Worm (Caenorhabditis elegans) whole organism, midembryonic: Measurements from ENCODE around the gene F42A9.7.

Source experiments
- T22C8.4 ChIP-seq: fragments of 200-800 bp; sonication (Bioruptor generic); IDR thresholded peaks from 2 replicates; pipeline ENCODE4 v1.3.6; 2022; ENCODE audit warnings: missing genetic modification characterization, missing compliant biosample characterization
- cog-1 ChIP-seq: sonication (generic microtip); optimal IDR thresholded peaks from 2 replicates; lab custom pipeline; 2016; ENCODE audit warnings: missing genetic modification characterization, missing compliant biosample characterization
- flt-1 ChIP-seq: fragments of 200-800 bp; sonication (Bioruptor generic); IDR thresholded peaks from 2 replicates; pipeline ENCODE4 v1.3.6; 2022; ENCODE audit warnings: missing genetic modification characterization, missing compliant biosample characterization
- klf-2 ChIP-seq: fragments of 200-800 bp; sonication (Bioruptor generic); conservative IDR thresholded peaks from 2 replicates; pipeline ENCODE4 v1.3.6; 2022; ENCODE audit warnings: missing genetic modification reagents, missing genetic modification characterization, missing compliant biosample characterization
- med-1 ChIP-seq: sonication (generic microtip); optimal IDR thresholded peaks from 2 replicates; lab custom pipeline; 2017; ENCODE audit warnings: missing genetic modification characterization, mild to moderate bottlenecking, missing compliant biosample characterization, antibody characterized with exemption, missing genetic modification reagents; ENCODE audit not compliant: insufficient read depth
- ref-1 ChIP-seq: fragments of 200-800 bp; sonication (Bioruptor generic); conservative IDR thresholded peaks from 2 replicates; pipeline ENCODE4 v1.3.6; 2022; ENCODE audit warnings: missing genetic modification reagents, missing genetic modification characterization, missing compliant biosample characterization
- tab-1 ChIP-seq: fragments of 200-800 bp; sonication (Bioruptor generic); IDR thresholded peaks from 2 replicates; pipeline ENCODE4 v1.3.6; 2022; ENCODE audit warnings: missing genetic modification characterization, missing compliant biosample characterization
- ztf-23 ChIP-seq: fragments of 200-800 bp; sonication (Bioruptor generic); IDR thresholded peaks from 2 replicates; pipeline ENCODE4 v1.3.6; 2022; ENCODE audit warnings: missing genetic modification reagents, missing genetic modification characterization, missing compliant biosample characterization
- ztf-29 ChIP-seq: fragments of 200-800 bp; sonication (Bioruptor generic); IDR thresholded peaks from 2 replicates; pipeline ENCODE4 v1.3.6; 2022; ENCODE audit warnings: missing genetic modification reagents, missing genetic modification characterization, missing compliant biosample characterization

F42A9.7 gene

DNA sequence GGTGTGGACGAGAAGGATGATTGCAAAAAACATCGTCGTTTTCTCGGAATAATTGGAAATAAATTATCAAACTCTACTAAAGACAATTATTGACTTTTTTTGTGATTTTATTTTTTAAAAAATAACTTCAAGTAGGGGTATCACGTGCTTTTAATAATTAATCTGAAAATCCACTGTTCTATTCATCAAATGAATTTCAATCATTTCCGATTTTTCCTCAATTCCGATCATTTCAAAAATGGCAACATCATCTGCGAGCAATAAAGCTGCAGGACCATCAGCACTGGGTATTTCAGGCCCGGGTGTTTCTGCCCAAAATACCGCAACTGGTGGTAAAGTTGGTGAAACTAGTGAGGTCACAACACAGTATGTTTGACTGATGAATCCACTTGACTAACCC, at the start of gene F42A9.7, which contains the start of gene F42A9.3:
TSS of gene F42A9.7 (minus strand) at position 101 of the 400 bp plus-strand sequence.
TSS of gene F42A9.3 (plus strand) at position 214 of the 400 bp plus-strand sequence.
- TF ChIP-seq flt-1 (GFP tag; lab: Robert Waterston, UW) = no peak
- TF ChIP-seq ztf-29 = no peak
- no peak for TF ChIP-seq T22C8.4 (GFP tag; lab: Robert Waterston, UW)
- no peak for TF ChIP-seq ref-1 (GFP tag; lab: Robert Waterston, UW)
- TF ChIP-seq klf-2 (GFP tag; lab: Robert Waterston, UW) = no peak
- no peak for TF ChIP-seq tab-1 (GFP tag; lab: Robert Waterston, UW)
- TF ChIP-seq med-1 (GFP tag; lab: Kevin White, UChicago) = no peak
- TF ChIP-seq cog-1 (tag; lab: Kevin White, UChicago) = no peak
- TF ChIP-seq ztf-23 (GFP tag; lab: Robert Waterston, UW) = no peak

- TF ChIP-seq ztf-23 (GFP tag; lab: Robert Waterston, UW) (no peak), T22C8.4 (GFP tag; lab: Robert Waterston, UW) (no peak), ref-1 (GFP tag; lab: Robert Waterston, UW) (no peak), klf-2 (GFP tag; lab: Robert Waterston, UW) (no peak), tab-1 (GFP tag; lab: Robert Waterston, UW) (no peak), flt-1 (GFP tag; lab: Robert Waterston, UW) (no peak), cog-1 (tag; lab: Kevin White, UChicago) (no peak), ztf-29 (no peak), med-1 (GFP tag; lab: Kevin White, UChicago) (no peak)
These were observed 48.8 kb upstream of the F42A9.7 start for ce11 chrIV:8665778-8666177.

- TF ChIP-seq klf-2 (GFP tag; lab: Robert Waterston, UW) (no peak), T22C8.4 (GFP tag; lab: Robert Waterston, UW) (no peak), ref-1 (GFP tag; lab: Robert Waterston, UW) (no peak), cog-1 (tag; lab: Kevin White, UChicago) (no peak), flt-1 (GFP tag; lab: Robert Waterston, UW) (no peak), tab-1 (GFP tag; lab: Robert Waterston, UW) (no peak), ztf-23 (GFP tag; lab: Robert Waterston, UW) (no peak), ztf-29 (no peak), med-1 (GFP tag; lab: Kevin White, UChicago) (no peak)
These were observed 41.2 kb upstream of the F42A9.7 start, which contains the start of gene C49C8.6 for ce11 chrIV:8658122-8658521. C49C8.6 (minus strand) TSS chrIV:8658222.

- TF ChIP-seq ref-1 (GFP tag; lab: Robert Waterston, UW) (no peak), tab-1 (GFP tag; lab: Robert Waterston, UW) (no peak), ztf-23 (GFP tag; lab: Robert Waterston, UW) (no peak), cog-1 (tag; lab: Kevin White, UChicago) (no peak), flt-1 (GFP tag; lab: Robert Waterston, UW) (no peak), klf-2 (GFP tag; lab: Robert Waterston, UW) (no peak), med-1 (GFP tag; lab: Kevin White, UChicago) (no peak), T22C8.4 (GFP tag; lab: Robert Waterston, UW) (no peak), ztf-29 (no peak)
These were observed 37.2 kb upstream of the F42A9.7 start, which contains the start of gene C49C8.1 for ce11 chrIV:8654115-8654628. C49C8.1 (plus strand) TSS chrIV:8654578.

DNA sequence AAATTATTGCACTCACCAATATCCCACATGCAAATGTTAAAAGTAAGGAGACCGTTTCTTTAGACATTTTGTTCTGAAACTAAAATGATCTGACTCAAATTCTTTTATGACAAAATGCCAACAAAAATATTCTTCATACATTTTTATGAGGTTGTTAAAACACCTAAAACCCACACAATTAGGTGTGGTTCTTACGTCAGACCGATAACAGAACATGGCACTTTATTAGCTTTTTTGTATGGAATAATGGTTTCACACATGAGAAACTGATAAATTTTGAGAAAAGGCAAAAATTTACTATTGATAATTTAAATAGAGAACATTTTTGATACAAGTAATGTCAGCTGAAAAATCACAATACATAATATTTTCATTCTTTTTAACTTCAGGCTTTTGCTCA, 36.6 kb upstream of the F42A9.7 start, which contains the start of gene C49C8.5:
TSS of gene C49C8.5 (minus strand) at position 73 of the 400 bp plus-strand sequence.
- no peak for TF ChIP-seq cog-1 (tag; lab: Kevin White, UChicago)

DNA sequence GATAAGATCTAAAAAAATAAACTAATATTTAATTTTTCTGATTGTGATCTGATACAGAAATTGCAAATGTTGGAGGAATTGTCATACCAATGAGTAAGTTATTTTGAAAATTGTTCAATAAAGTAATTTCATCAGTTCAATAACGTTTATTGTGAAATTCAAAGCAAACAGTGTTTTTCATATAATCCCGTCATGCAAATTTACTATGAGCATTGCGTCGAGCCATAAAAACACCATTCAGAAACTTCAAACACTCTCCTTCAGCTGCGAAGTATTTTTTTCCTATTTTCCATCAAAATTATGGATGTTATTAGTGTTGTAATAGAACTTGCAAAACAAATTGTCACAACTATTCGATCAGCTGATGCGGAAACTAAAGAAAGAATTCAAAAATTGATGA, 34.9 kb upstream of the F42A9.7 start, which contains the start of gene C49C8.8:
TSS of gene C49C8.8 (plus strand) at position 301 of the 400 bp plus-strand sequence.
- TF ChIP-seq ztf-29 (no peak), cog-1 (tag; lab: Kevin White, UChicago) (no peak), med-1 (GFP tag; lab: Kevin White, UChicago) (no peak), T22C8.4 (GFP tag; lab: Robert Waterston, UW) (no peak), tab-1 (GFP tag; lab: Robert Waterston, UW) (no peak), ref-1 (GFP tag; lab: Robert Waterston, UW) (no peak), klf-2 (GFP tag; lab: Robert Waterston, UW) (no peak), flt-1 (GFP tag; lab: Robert Waterston, UW) (no peak), ztf-23 (GFP tag; lab: Robert Waterston, UW) (no peak)

DNA sequence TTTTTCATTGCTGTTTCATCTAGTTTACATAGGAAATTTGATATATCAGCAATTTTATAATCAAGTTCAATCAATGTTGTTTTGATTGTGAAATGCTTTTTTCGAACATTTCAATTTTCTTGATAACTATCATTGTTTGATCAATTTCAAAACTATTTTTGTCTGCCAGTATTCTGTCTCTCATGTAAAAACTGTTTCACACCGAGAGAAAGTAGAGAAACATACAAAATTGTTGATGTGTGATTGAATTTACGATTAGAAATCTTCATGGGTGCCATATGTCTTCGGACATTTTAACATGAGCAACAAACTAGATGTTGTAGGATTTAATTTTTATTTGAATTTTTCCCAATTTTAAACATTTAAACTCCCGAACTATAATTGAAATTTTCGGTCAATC, 33.7 kb upstream of the F42A9.7 start, which contains the start of gene C49C8.2:
TSS of gene C49C8.2 (plus strand) at position 393 of the 400 bp plus-strand sequence.
- TF ChIP-seq ztf-23 (GFP tag; lab: Robert Waterston, UW) (no peak), ref-1 (GFP tag; lab: Robert Waterston, UW) (no peak), ztf-29 (no peak), flt-1 (GFP tag; lab: Robert Waterston, UW) (no peak), cog-1 (tag; lab: Kevin White, UChicago) (no peak), tab-1 (GFP tag; lab: Robert Waterston, UW) (no peak), klf-2 (GFP tag; lab: Robert Waterston, UW) (no peak), T22C8.4 (GFP tag; lab: Robert Waterston, UW) (no peak), med-1 (GFP tag; lab: Kevin White, UChicago) (no peak)

ce11 chrIV:8648502-8648901, 31.6 kb upstream of the F42A9.7 start, which contains the start of gene cyp-33E1:
cyp-33E1 (minus strand) TSS chrIV:8648602.
- no peak for TF ChIP-seq T22C8.4 (GFP tag; lab: Robert Waterston, UW)
- TF ChIP-seq ztf-29 = no peak
- TF ChIP-seq ztf-23 (GFP tag; lab: Robert Waterston, UW) = no peak

DNA sequence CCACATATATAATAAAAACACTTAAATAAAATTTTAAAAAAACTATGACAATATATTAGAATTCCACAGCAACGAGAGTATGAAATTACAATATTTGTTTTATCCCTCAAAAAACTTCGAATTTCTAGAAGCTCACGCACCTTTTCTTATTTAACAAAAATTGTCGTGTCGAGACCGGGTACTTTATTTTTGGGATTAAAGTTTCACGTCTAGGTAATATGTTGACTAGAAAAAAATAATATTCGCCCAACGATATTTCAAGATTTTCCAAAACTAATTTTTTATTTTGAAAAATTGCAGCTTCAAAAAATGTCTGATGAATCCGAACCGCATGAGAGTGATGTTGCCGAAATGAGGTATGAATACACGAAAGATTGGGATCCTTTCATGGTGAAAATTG, 27.5 kb upstream of the F42A9.7 start, which contains the start of gene C49C8.3:
TSS of gene C49C8.3 (plus strand) at position 301 of the 400 bp plus-strand sequence.
- no peak for TF ChIP-seq tab-1 (GFP tag; lab: Robert Waterston, UW)
- TF ChIP-seq T22C8.4 (GFP tag; lab: Robert Waterston, UW) = no peak
- no peak for TF ChIP-seq flt-1 (GFP tag; lab: Robert Waterston, UW)
- no peak for TF ChIP-seq med-1 (GFP tag; lab: Kevin White, UChicago)
- TF ChIP-seq ztf-29 = no peak
- no peak for TF ChIP-seq cog-1 (tag; lab: Kevin White, UChicago)
- no peak for TF ChIP-seq klf-2 (GFP tag; lab: Robert Waterston, UW)
- TF ChIP-seq ref-1 (GFP tag; lab: Robert Waterston, UW) = no peak
- no peak for TF ChIP-seq ztf-23 (GFP tag; lab: Robert Waterston, UW)
